Worm (Caenorhabditis elegans) whole organism, late embryonic: ENCODE data around the gene vps-16.
A peak's percentile ranks its signal among the peaks of the same experiment; 100 is the strongest.

Experiments
- C08G9.2 ChIP-seq: sonication (generic microtip); optimal IDR thresholded peaks from 2 replicates; lab custom pipeline; 2016; ENCODE audit warnings: mild to moderate bottlenecking, missing genetic modification characterization, moderate library complexity, missing compliant biosample characterization
- C38D4.7 ChIP-seq: fragments of 200-800 bp; sonication (Bioruptor generic); optimal IDR thresholded peaks from 2 replicates; lab custom pipeline; 2018; ENCODE audit warnings: mild to moderate bottlenecking, missing genetic modification characterization, moderate library complexity, missing compliant biosample characterization
- F13H6.1 ChIP-seq: sonication (generic microtip); optimal IDR thresholded peaks from 2 replicates; lab custom pipeline; 2016; ENCODE audit warnings: missing genetic modification characterization, missing compliant biosample characterization
- K09A11.1 ChIP-seq: sonication (generic microtip); optimal IDR thresholded peaks from 2 replicates; lab custom pipeline; 2017; ENCODE audit warnings: antibody characterized with exemption, mild to moderate bottlenecking, missing genetic modification characterization, missing compliant biosample characterization; ENCODE audit not compliant: insufficient read depth
- ahr-1 ChIP-seq: sonication (generic microtip); optimal IDR thresholded peaks from 2 replicates; lab custom pipeline; 2016; ENCODE audit warnings: missing genetic modification characterization, missing compliant biosample characterization
- ama-1 ChIP-seq: fragments of 150-350 bp; optimal IDR thresholded peaks from 2 replicates; lab custom pipeline; 2014
- ceh-14 ChIP-seq: sonication (generic microtip); optimal IDR thresholded peaks from 2 replicates; lab custom pipeline; 2016; ENCODE audit warnings: missing genotype, missing genetic modification characterization, missing compliant biosample characterization
- ceh-18 ChIP-seq: sonication (generic microtip); optimal IDR thresholded peaks from 2 replicates; lab custom pipeline; 2016; ENCODE audit warnings: missing genetic modification characterization, missing compliant biosample characterization
- ceh-19 ChIP-seq: fragments of 200-800 bp; sonication (Bioruptor generic); optimal IDR thresholded peaks from 2 replicates; lab custom pipeline; 2018; ENCODE audit warnings: mild to moderate bottlenecking, missing genetic modification characterization, missing compliant biosample characterization
- ceh-2 ChIP-seq: sonication (generic microtip); optimal IDR thresholded peaks from 2 replicates; lab custom pipeline; 2016; ENCODE audit warnings: missing genotype, missing genetic modification characterization, missing compliant biosample characterization
- ceh-24 ChIP-seq: sonication (generic microtip); optimal IDR thresholded peaks from 2 replicates; lab custom pipeline; 2016; ENCODE audit warnings: mild to moderate bottlenecking, missing genetic modification characterization, missing compliant biosample characterization
- ceh-34 ChIP-seq: sonication (generic microtip); optimal IDR thresholded peaks from 2 replicates; lab custom pipeline; 2016; ENCODE audit warnings: mild to moderate bottlenecking, missing genetic modification characterization, missing compliant biosample characterization
- ceh-45 ChIP-seq: fragments of 200-800 bp; sonication (Bioruptor generic); IDR thresholded peaks from 2 replicates; pipeline ENCODE4 v1.3.6; 2022; ENCODE audit warnings: missing genetic modification reagents, missing genetic modification characterization, missing compliant biosample characterization
- ceh-9 ChIP-seq: sonication (generic microtip); optimal IDR thresholded peaks from 2 replicates; lab custom pipeline; 2016; ENCODE audit warnings: mild to moderate bottlenecking, missing genetic modification characterization, inconsistent platforms, missing compliant biosample characterization
- che-1 ChIP-seq: sonication (generic microtip); optimal IDR thresholded peaks from 2 replicates; lab custom pipeline; 2016; ENCODE audit warnings: mild to moderate bottlenecking, missing genetic modification characterization, missing compliant biosample characterization
- dve-1 ChIP-seq: sonication (generic microtip); optimal IDR thresholded peaks from 2 replicates; lab custom pipeline; 2017; ENCODE audit warnings: antibody characterized with exemption, mild to moderate bottlenecking, missing genetic modification characterization, missing compliant biosample characterization
- elt-2 ChIP-seq: sonication (generic microtip); optimal IDR thresholded peaks from 2 replicates; lab custom pipeline; 2016; ENCODE audit warnings: missing genetic modification reagents, missing genetic modification characterization, missing compliant biosample characterization
- fax-1 ChIP-seq: sonication (generic microtip); optimal IDR thresholded peaks from 2 replicates; lab custom pipeline; 2016; ENCODE audit warnings: missing genotype, missing genetic modification characterization, missing compliant biosample characterization
- hlh-30 ChIP-seq: sonication (generic microtip); optimal IDR thresholded peaks from 2 replicates; lab custom pipeline; 2017; ENCODE audit warnings: antibody characterized with exemption, missing genetic modification characterization, missing compliant biosample characterization; ENCODE audit not compliant: insufficient read depth
- hlh-6 ChIP-seq: sonication (generic microtip); optimal IDR thresholded peaks from 2 replicates; lab custom pipeline; 2016; ENCODE audit warnings: missing genotype, missing genetic modification characterization, missing compliant biosample characterization
- lin-11 ChIP-seq: fragments of 200-800 bp; sonication (Bioruptor generic); optimal IDR thresholded peaks from 2 replicates; lab custom pipeline; 2018; ENCODE audit warnings: mild to moderate bottlenecking, missing genetic modification characterization, missing compliant biosample characterization
- mec-3 ChIP-seq: sonication (generic microtip); optimal IDR thresholded peaks from 2 replicates; lab custom pipeline; 2016; ENCODE audit warnings: borderline replicate concordance, missing genetic modification characterization, missing compliant biosample characterization
- nfya-1 ChIP-seq: sonication (generic microtip); optimal IDR thresholded peaks from 2 replicates; lab custom pipeline; 2017; ENCODE audit warnings: missing genetic modification characterization, mild to moderate bottlenecking, missing compliant biosample characterization, antibody characterized with exemption, moderate library complexity
- nhr-11 ChIP-seq: fragments of 150-350 bp; optimal IDR thresholded peaks from 2 replicates; lab custom pipeline; 2014; ENCODE audit warnings: missing biosample characterization, missing genetic modification characterization
- pax-1 ChIP-seq: fragments of 150-350 bp; optimal IDR thresholded peaks from 2 replicates; lab custom pipeline; 2014; ENCODE audit warnings: missing biosample characterization, missing genetic modification characterization
- pha-2 ChIP-seq: sonication (generic microtip); optimal IDR thresholded peaks from 2 replicates; lab custom pipeline; 2017; ENCODE audit warnings: mild to moderate bottlenecking, missing genetic modification characterization, missing compliant biosample characterization
- pha-4 ChIP-seq: fragments of 150-350 bp; optimal IDR thresholded peaks from 2 replicates; lab custom pipeline; 2018; ENCODE audit warnings: missing biosample characterization, missing genetic modification reagents, missing genetic modification characterization
- pqm-1 ChIP-seq: sonication (generic microtip); optimal IDR thresholded peaks from 2 replicates; lab custom pipeline; 2016; ENCODE audit warnings: missing genetic modification characterization, missing compliant biosample characterization
- rnt-1 ChIP-seq: sonication (generic microtip); optimal IDR thresholded peaks from 2 replicates; lab custom pipeline; 2016; ENCODE audit warnings: missing genetic modification characterization, missing compliant biosample characterization
- sox-2 ChIP-seq: fragments of 200-800 bp; sonication (Bioruptor generic); IDR thresholded peaks from 2 replicates; pipeline ENCODE4 v1.3.6; 2022; ENCODE audit warnings: missing genetic modification reagents, missing genetic modification characterization, missing compliant biosample characterization
- sox-4 ChIP-seq: sonication (generic microtip); optimal IDR thresholded peaks from 2 replicates; lab custom pipeline; 2017; ENCODE audit warnings: mild to moderate bottlenecking, missing genetic modification characterization, inconsistent platforms, missing compliant biosample characterization
- tbx-2 ChIP-seq: sonication (generic microtip); optimal IDR thresholded peaks from 2 replicates; lab custom pipeline; 2016; ENCODE audit warnings: missing genetic modification characterization, missing compliant biosample characterization
- ttx-3 ChIP-seq: sonication (generic microtip); optimal IDR thresholded peaks from 2 replicates; lab custom pipeline; 2016; ENCODE audit warnings: missing genetic modification reagents, missing genetic modification characterization, missing compliant biosample characterization
- unc-42 ChIP-seq: sonication (generic microtip); optimal IDR thresholded peaks from 2 replicates; lab custom pipeline; 2016; ENCODE audit warnings: missing genotype, missing genetic modification characterization, missing compliant biosample characterization
- unc-55 ChIP-seq: sonication (generic microtip); optimal IDR thresholded peaks from 2 replicates; lab custom pipeline; 2017; ENCODE audit warnings: missing biosample characterization, missing genetic modification reagents, missing genetic modification characterization
- unc-86 ChIP-seq: sonication (generic microtip); optimal IDR thresholded peaks from 2 replicates; lab custom pipeline; 2016; ENCODE audit warnings: missing genetic modification characterization, missing compliant biosample characterization
- zip-5 ChIP-seq: sonication (generic microtip); optimal IDR thresholded peaks from 2 replicates; lab custom pipeline; 2016; ENCODE audit warnings: missing genetic modification characterization, missing compliant biosample characterization
- ztf-16 ChIP-seq: sonication (generic microtip); optimal IDR thresholded peaks from 2 replicates; lab custom pipeline; 2017; ENCODE audit warnings: missing genetic modification characterization, missing compliant biosample characterization

Gene vps-16

ce11 chrIII:6398124-6398523, 34.9 kb upstream of the vps-16 start:
- no peak for TF ChIP-seq sox-4 (tag; lab: Kevin White, UChicago)
- no peak for TF ChIP-seq ceh-14 (tag; lab: Kevin White, UChicago)
- TF ChIP-seq zip-5 (tag; lab: Kevin White, UChicago): no peak
- TF ChIP-seq dve-1 (tag; lab: Kevin White, UChicago): no peak
- TF ChIP-seq mec-3: no peak
- no peak for TF ChIP-seq pha-4 (tag; lab: Kevin White, UChicago)
- TF ChIP-seq ztf-16 (tag; lab: Kevin White, UChicago): no peak
- no peak for TF ChIP-seq hlh-6
- TF ChIP-seq sox-2 (GFP tag; lab: Robert Waterston, UW): no peak
- no peak for TF ChIP-seq lin-11 (tag; lab: Kevin White, UChicago)

ce11 chrIII:6399424-6399823, 33.6 kb upstream of the vps-16 start:
- no peak for TF ChIP-seq ceh-9 (tag; lab: Kevin White, UChicago)
- no peak for TF ChIP-seq fax-1 (tag; lab: Kevin White, UChicago)
- TF ChIP-seq F13H6.1 (tag; lab: Kevin White, UChicago): no peak
- TF ChIP-seq che-1 (tag; lab: Kevin White, UChicago): no peak
- no peak for TF ChIP-seq ceh-34
- TF ChIP-seq unc-42: no peak
- TF ChIP-seq ceh-18 (tag; lab: Kevin White, UChicago): no peak
- no peak for TF ChIP-seq zip-5 (tag; lab: Kevin White, UChicago)
- TF ChIP-seq ttx-3 (tag; lab: Kevin White, UChicago): no peak
- no peak for TF ChIP-seq ceh-2 (tag; lab: Kevin White, UChicago)
- TF ChIP-seq ahr-1 (tag; lab: Kevin White, UChicago): no peak
- TF ChIP-seq C38D4.7 (GFP tag; lab: Kevin White, UChicago): no peak
- TF ChIP-seq, all 69 proteins: peak for 0

- TF ChIP-seq mec-3 (no peak), C38D4.7 (GFP tag; lab: Kevin White, UChicago) (no peak), hlh-30 (tag; lab: Kevin White, UChicago) (no peak), pha-2 (tag; lab: Kevin White, UChicago) (no peak), che-1 (tag; lab: Kevin White, UChicago) (no peak), ceh-14 (tag; lab: Kevin White, UChicago) (no peak), rnt-1 (peak; percentile 57), unc-55 (GFP tag; lab: Kevin White, UChicago) (peak; percentile 89), zip-5 (tag; lab: Kevin White, UChicago) (no peak), ceh-45 (GFP tag; lab: Robert Waterston, UW) (no peak), ceh-34 (no peak), ttx-3 (tag; lab: Kevin White, UChicago) (no peak), ceh-24 (tag; lab: Kevin White, UChicago) (no peak), nfya-1 (tag; lab: Kevin White, UChicago) (peak; percentile 15), nhr-11 (tag; lab: Kevin White, UChicago) (no peak), lin-11 (tag; lab: Kevin White, UChicago) (no peak), ztf-16 (tag; lab: Kevin White, UChicago) (no peak), unc-86 (tag; lab: Kevin White, UChicago) (no peak), hlh-6 (no peak), C08G9.2 (tag; lab: Kevin White, UChicago) (no peak), elt-2 (tag; lab: Kevin White, UChicago) (no peak), fax-1 (tag; lab: Kevin White, UChicago) (no peak), pqm-1 (tag; lab: Kevin White, UChicago) (no peak), pax-1 (tag; lab: Kevin White, UChicago) (no peak), tbx-2 (tag; lab: Kevin White, UChicago) (peak; percentile 23), K09A11.1 (no peak), ceh-2 (tag; lab: Kevin White, UChicago) (no peak), ama-1 (lab: Kevin White, UChicago) (no peak), ceh-18 (tag; lab: Kevin White, UChicago) (peak; percentile 76), ceh-19 (no peak), sox-4 (tag; lab: Kevin White, UChicago) (no peak)
These were observed 30.7 kb upstream of the vps-16 start for ce11 chrIII:6402346-6402745.
